Fruit fly (Drosophila melanogaster): Measurements from ENCODE around the gene eEF1alpha2.

DNA sequence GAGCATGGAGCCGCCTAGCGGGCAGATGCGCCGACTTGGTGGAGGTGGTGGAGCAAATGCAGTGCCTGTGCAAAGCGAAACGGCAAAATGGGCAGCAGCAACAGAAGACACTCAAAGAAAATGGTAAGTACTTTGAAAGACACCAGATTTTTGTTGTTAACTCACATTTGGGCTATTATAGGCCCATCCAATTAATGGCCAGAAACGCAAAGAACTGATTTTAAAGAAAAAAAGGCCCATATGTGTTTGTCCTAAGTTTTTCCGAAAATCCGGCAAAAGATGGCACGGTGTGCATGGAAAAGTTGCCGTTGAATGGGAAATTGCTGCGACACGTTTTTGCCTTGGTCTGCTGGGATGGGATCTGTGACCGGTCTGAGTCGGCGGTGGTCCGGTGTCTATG, 29.9 kb downstream of the eEF1alpha2 start:
- no peak for TF ChIP-seq usp (GFP tag; optimal IDR thresholded peaks at IDR 0.05)
- no peak for TF ChIP-seq pan (optimal IDR thresholded peaks at IDR 0.05)
- TF ChIP-seq EcR (GFP tag; optimal IDR thresholded peaks at IDR 0.05) = no peak
